Fruit fly (Drosophila melanogaster) whole organism, prepupa: ENCODE data around the gene CG33107.

Source experiments
- Blimp-1 ChIP-seq: fragments of 200-800 bp; sonication (Bioruptor generic); optimal IDR thresholded peaks from 3 replicates; lab custom pipeline; 2017; ENCODE audit warnings: missing biosample characterization, missing genetic modification characterization, mild to moderate bottlenecking, moderate library complexity, missing genetic modification reagents
- CG11762 ChIP-seq: fragments of 200-800 bp; sonication (Bioruptor generic); optimal IDR thresholded peaks from 3 replicates; lab custom pipeline; 2016; ENCODE audit warnings: missing biosample characterization, missing genetic modification characterization; ENCODE audit not compliant: insufficient read depth
- CG31627 ChIP-seq: fragments of 200-800 bp; sonication (Bioruptor generic); optimal IDR thresholded peaks from 3 replicates; lab custom pipeline; 2016; ENCODE audit warnings: missing biosample characterization, missing genetic modification characterization
- CG7368 ChIP-seq: fragments of 200-800 bp; sonication (Bioruptor generic); optimal IDR thresholded peaks from 3 replicates; lab custom pipeline; 2016; ENCODE audit warnings: missing biosample characterization, missing genetic modification characterization
- Sox14 ChIP-seq: fragments of 200-800 bp; sonication (Bioruptor generic); optimal IDR thresholded peaks from 3 replicates; lab custom pipeline; 2016; ENCODE audit warnings: missing biosample characterization, missing genetic modification characterization
- salr ChIP-seq, 2 experiments: fragments of 200-800 bp; sonication (Bioruptor generic); optimal IDR thresholded peaks; 3 replicates each; lab custom pipeline; 2016 to 2018; ENCODE audit warnings: missing biosample characterization in 2 of 2, missing genetic modification characterization in 2 of 2, mild to moderate bottlenecking in 1 of 2
- spab ChIP-seq: fragments of 200-800 bp; sonication (Bioruptor generic); optimal IDR thresholded peaks from 2 replicates; lab custom pipeline; 2017; ENCODE audit warnings: missing biosample characterization, mild to moderate bottlenecking, missing genetic modification characterization, missing genetic modification reagents

dm6 chr3R:22616211-22616610, 31.7 kb upstream of the CG33107 start, which contains the start of gene CG31161:
- no peak for TF ChIP-seq CG7368
- TF ChIP-seq Sox14, result no peak
- no peak for TF ChIP-seq salr (GFP tag; optimal IDR thresholded peaks at IDR 0.05; lab: Kevin White, UChicago)
- TF ChIP-seq Blimp-1 (GFP tag; lab: Kevin White, UChicago), result no peak
- TF ChIP-seq spab (GFP tag; lab: Kevin White, UChicago), result no peak
- TF ChIP-seq CG11762, result no peak
- no peak for TF ChIP-seq CG31627
